Fruit fly (Drosophila melanogaster) whole organism, embryonic: ENCODE measurements around the gene CG16753.

Source experiments
- Ada2b ChIP-seq: fragments of 200-800 bp; sonication (Bioruptor generic); IDR thresholded peaks from 2 replicates; pipeline ENCODE4 v1.3.6; 2022; ENCODE audit warnings: missing biosample characterization, missing genetic modification characterization
- Bgb ChIP-seq: fragments of 200-800 bp; sonication (Bioruptor generic); IDR thresholded peaks from 2 replicates; pipeline ENCODE4 v1.3.6; 2022; ENCODE audit warnings: missing biosample characterization, missing genetic modification characterization; ENCODE audit not compliant: partially characterized antibody
- CG11504 ChIP-seq: fragments of 200-800 bp; sonication (Bioruptor generic); optimal IDR thresholded peaks from 3 replicates; lab custom pipeline; 2019; ENCODE audit warnings: missing biosample characterization, mild to moderate bottlenecking, missing genetic modification characterization, moderate library complexity
- CG11723 ChIP-seq: fragments of 200-800 bp; sonication (Bioruptor generic); optimal IDR thresholded peaks from 2 replicates; lab custom pipeline; 2017; ENCODE audit warnings: missing biosample characterization, mild to moderate bottlenecking, missing genetic modification characterization
- CG12155 ChIP-seq: fragments of 200-800 bp; sonication (Bioruptor generic); optimal IDR thresholded peaks from 3 replicates; lab custom pipeline; 2016; ENCODE audit warnings: missing biosample characterization, missing genetic modification characterization
- CG12236 ChIP-seq: fragments of 200-800 bp; sonication (Bioruptor generic); optimal IDR thresholded peaks from 2 replicates; lab custom pipeline; 2016; ENCODE audit warnings: missing biosample characterization, missing genetic modification characterization
- CG13287 ChIP-seq: fragments of 200-800 bp; sonication (Bioruptor generic); IDR thresholded peaks from 2 replicates; pipeline ENCODE4 v1.3.6; 2022; ENCODE audit warnings: missing biosample characterization, missing genetic modification characterization; ENCODE audit not compliant: partially characterized antibody
- CG14667 ChIP-seq: fragments of 200-800 bp; sonication (Bioruptor generic); IDR thresholded peaks from 2 replicates; pipeline ENCODE4 v1.3.6; 2022; ENCODE audit warnings: missing biosample characterization, missing genetic modification characterization
- CG15011 ChIP-seq: fragments of 200-800 bp; sonication (Bioruptor generic); optimal IDR thresholded peaks from 3 replicates; lab custom pipeline; 2018; ENCODE audit warnings: missing biosample characterization, mild to moderate bottlenecking, missing genetic modification characterization
- CG15514 ChIP-seq: fragments of 200-800 bp; sonication (Bioruptor generic); optimal IDR thresholded peaks from 3 replicates; lab custom pipeline; 2017; ENCODE audit warnings: missing biosample characterization, missing genetic modification characterization, mild to moderate bottlenecking, moderate library complexity, missing genetic modification reagents
- CG17186 ChIP-seq: fragments of 200-800 bp; sonication (Bioruptor generic); optimal IDR thresholded peaks from 3 replicates; lab custom pipeline; 2017; ENCODE audit warnings: missing biosample characterization, missing genetic modification reagents, missing genetic modification characterization
- CG1832 ChIP-seq: fragments of 200-800 bp; sonication (Bioruptor generic); optimal IDR thresholded peaks from 2 replicates; lab custom pipeline; 2017; ENCODE audit warnings: missing biosample characterization, mild to moderate bottlenecking, missing genetic modification characterization, inconsistent platforms
- CG31224 ChIP-seq: fragments of 200-800 bp; sonication (Bioruptor generic); IDR thresholded peaks from 2 replicates; pipeline ENCODE4 v1.3.6; 2022; ENCODE audit warnings: missing biosample characterization, missing genetic modification characterization
- CG3163 ChIP-seq: fragments of 200-800 bp; sonication (Bioruptor generic); optimal IDR thresholded peaks from 3 replicates; lab custom pipeline; 2016; ENCODE audit warnings: missing biosample characterization, missing genetic modification characterization
- CG3995 ChIP-seq: fragments of 200-800 bp; sonication (Bioruptor generic); optimal IDR thresholded peaks from 3 replicates; lab custom pipeline; 2016; ENCODE audit warnings: missing biosample characterization, missing genetic modification characterization
- CG4404 ChIP-seq: fragments of 200-800 bp; sonication (Bioruptor generic); IDR thresholded peaks from 2 replicates; pipeline ENCODE4 v1.3.6; 2022; ENCODE audit warnings: missing biosample characterization, missing genetic modification characterization
- CG4820 ChIP-seq: fragments of 200-800 bp; sonication (Bioruptor generic); optimal IDR thresholded peaks from 3 replicates; lab custom pipeline; 2016; ENCODE audit warnings: missing biosample characterization, missing genetic modification characterization
- CG6272 ChIP-seq: fragments of 200-800 bp; sonication (Bioruptor generic); IDR thresholded peaks from 2 replicates; pipeline ENCODE4 v1.3.6; 2022; ENCODE audit warnings: missing biosample characterization, missing genetic modification characterization
- CG7786 ChIP-seq: fragments of 200-800 bp; sonication (Bioruptor generic); optimal IDR thresholded peaks from 2 replicates; lab custom pipeline; 2016; ENCODE audit warnings: missing biosample characterization, missing genetic modification characterization
- Dek ChIP-seq: fragments of 200-800 bp; sonication (Bioruptor generic); optimal IDR thresholded peaks from 3 replicates; lab custom pipeline; 2019; ENCODE audit warnings: missing biosample characterization, mild to moderate bottlenecking, missing genetic modification characterization, moderate library complexity
- Fer1 ChIP-seq: fragments of 200-800 bp; sonication (Bioruptor generic); optimal IDR thresholded peaks from 2 replicates; lab custom pipeline; 2017; ENCODE audit warnings: missing biosample characterization, mild to moderate bottlenecking, missing genetic modification characterization
- Gug ChIP-seq: fragments of 200-800 bp; sonication (Bioruptor generic); IDR thresholded peaks from 4 replicates; pipeline ENCODE4 v1.3.6; 2022; ENCODE audit warnings: missing biosample characterization, missing genetic modification characterization
- HLH3B ChIP-seq: fragments of 200-800 bp; sonication (Bioruptor generic); IDR thresholded peaks from 2 replicates; pipeline ENCODE4 v1.3.6; 2022; ENCODE audit warnings: missing biosample characterization, missing genetic modification characterization
- HLHmδ ChIP-seq: fragments of 200-800 bp; sonication (Bioruptor generic); optimal IDR thresholded peaks from 2 replicates; lab custom pipeline; 2018; ENCODE audit warnings: missing biosample characterization, mild to moderate bottlenecking, missing genetic modification characterization, moderate library complexity
- Sox102F ChIP-seq: fragments of 200-800 bp; sonication (Bioruptor generic); optimal IDR thresholded peaks from 2 replicates; lab custom pipeline; 2018; ENCODE audit warnings: missing biosample characterization, mild to moderate bottlenecking, missing genetic modification characterization, moderate library complexity
- Tbp ChIP-seq: fragments of >200 bp; optimal IDR thresholded peaks from 2 replicates; lab custom pipeline; 2018; ENCODE audit warnings: missing biosample characterization, missing genetic modification characterization
- Xrp1 ChIP-seq: fragments of 200-800 bp; sonication (Bioruptor generic); IDR thresholded peaks from 2 replicates; pipeline ENCODE4 v1.3.6; 2022; ENCODE audit warnings: missing biosample characterization, missing genetic modification characterization
- abd-A ChIP-seq: fragments of 200-800 bp; sonication (Bioruptor generic); optimal IDR thresholded peaks from 3 replicates; lab custom pipeline; 2019; ENCODE audit warnings: missing biosample characterization, mild to moderate bottlenecking, missing genetic modification characterization, moderate library complexity
- croc ChIP-seq: fragments of 200-800 bp; sonication (Bioruptor generic); conservative IDR thresholded peaks from 3 replicates; pipeline ENCODE4 v1.3.6; 2022; ENCODE audit warnings: missing biosample characterization, missing genetic modification characterization
- cwo ChIP-seq: fragments of 200-800 bp; sonication (Bioruptor generic); optimal IDR thresholded peaks from 3 replicates; lab custom pipeline; 2017; ENCODE audit warnings: missing biosample characterization, missing genetic modification characterization, mild to moderate bottlenecking, moderate library complexity, missing genetic modification reagents
- dmrt11E ChIP-seq: fragments of 200-800 bp; sonication (Bioruptor generic); optimal IDR thresholded peaks from 3 replicates; lab custom pipeline; 2018; ENCODE audit warnings: missing biosample characterization, mild to moderate bottlenecking, missing genetic modification characterization, moderate library complexity
- dysf ChIP-seq: fragments of 200-800 bp; sonication (Bioruptor generic); IDR thresholded peaks from 3 replicates; pipeline ENCODE4 v1.3.6; 2022; ENCODE audit warnings: missing biosample characterization, missing genetic modification characterization
- fd64A ChIP-seq: fragments of 200-800 bp; sonication (Bioruptor generic); optimal IDR thresholded peaks from 3 replicates; lab custom pipeline; 2018; ENCODE audit warnings: missing biosample characterization, mild to moderate bottlenecking, missing genetic modification characterization
- ftz-f1 ChIP-seq: fragments of 200-800 bp; sonication (Bioruptor generic); optimal IDR thresholded peaks from 2 replicates; lab custom pipeline; 2016; ENCODE audit warnings: missing biosample characterization, missing genetic modification characterization
- grn ChIP-seq: fragments of 200-800 bp; sonication (Bioruptor generic); optimal IDR thresholded peaks from 3 replicates; lab custom pipeline; 2017; ENCODE audit warnings: missing biosample characterization, missing genetic modification characterization
- hbn ChIP-seq: fragments of 200-800 bp; sonication (Bioruptor generic); IDR thresholded peaks from 2 replicates; pipeline ENCODE4 v1.3.6; 2022; ENCODE audit warnings: missing biosample characterization, missing genetic modification characterization; ENCODE audit not compliant: partially characterized antibody
- nau ChIP-seq: fragments of 200-800 bp; sonication (Bioruptor generic); optimal IDR thresholded peaks from 3 replicates; lab custom pipeline; 2017; ENCODE audit warnings: missing biosample characterization, mild to moderate bottlenecking, missing genetic modification characterization, missing genetic modification reagents
- phol ChIP-seq: fragments of 200-800 bp; sonication (Bioruptor generic); optimal IDR thresholded peaks from 3 replicates; lab custom pipeline; 2018; ENCODE audit warnings: missing biosample characterization, mild to moderate bottlenecking, missing genetic modification characterization, moderate library complexity
- pnt ChIP-seq: fragments of 200-800 bp; sonication (Bioruptor generic); optimal IDR thresholded peaks from 3 replicates; lab custom pipeline; 2016; ENCODE audit warnings: missing biosample characterization, missing genetic modification characterization
- pros ChIP-seq: fragments of 200-800 bp; sonication (Bioruptor generic); optimal IDR thresholded peaks from 3 replicates; lab custom pipeline; 2019; ENCODE audit warnings: missing biosample characterization, mild to moderate bottlenecking, missing genetic modification characterization, moderate library complexity
- pzg ChIP-seq: fragments of 200-800 bp; sonication (Bioruptor generic); optimal IDR thresholded peaks from 3 replicates; lab custom pipeline; 2018; ENCODE audit warnings: missing biosample characterization, mild to moderate bottlenecking, missing genetic modification characterization, moderate library complexity
- ro ChIP-seq: fragments of 200-800 bp; sonication (Bioruptor generic); IDR thresholded peaks from 2 replicates; pipeline ENCODE4 v1.3.6; 2022; ENCODE audit warnings: missing biosample characterization, missing genetic modification characterization
- sens ChIP-seq: fragments of 200-800 bp; sonication (Bioruptor generic); peaks from one replicate; lab custom pipeline; 2016; ENCODE audit warnings: missing biosample characterization, missing genetic modification characterization
- shn ChIP-seq: fragments of 200-800 bp; sonication (Bioruptor generic); optimal IDR thresholded peaks from 3 replicates; lab custom pipeline; 2016; ENCODE audit warnings: missing biosample characterization, missing genetic modification characterization
- slbo ChIP-seq: fragments of 200-800 bp; sonication (Bioruptor generic); IDR thresholded peaks from 2 replicates; pipeline ENCODE4 v1.3.6; 2022; ENCODE audit warnings: missing biosample characterization, missing genetic modification characterization
- sr ChIP-seq: fragments of 200-800 bp; sonication (Bioruptor generic); IDR thresholded peaks from 3 replicates; pipeline ENCODE4 v1.3.6; 2022; ENCODE audit warnings: missing biosample characterization, missing genetic modification characterization
- tin ChIP-seq: fragments of 200-800 bp; sonication (Bioruptor generic); optimal IDR thresholded peaks from 3 replicates; lab custom pipeline; 2016; ENCODE audit warnings: missing biosample characterization, missing genetic modification characterization
- zen ChIP-seq: fragments of 200-800 bp; sonication (Bioruptor generic); optimal IDR thresholded peaks from 3 replicates; lab custom pipeline; 2018; ENCODE audit warnings: missing biosample characterization, mild to moderate bottlenecking, missing genetic modification characterization, moderate library complexity

Gene CG16753

dm6 chr3L:3080084-3080994 is 25.5 kb downstream of the CG16753 start (continued):
- no peak for TF ChIP-seq Dek (tag; lab: Kevin White, UChicago)
- TF ChIP-seq CG12155 (GFP tag; lab: Kevin White, UChicago): no peak
- no peak for TF ChIP-seq sr (GFP tag; lab: Robert Waterston, UW)
- TF ChIP-seq phol (tag; lab: Kevin White, UChicago): peak; percentile 48
- no peak for TF ChIP-seq Tbp (GFP tag; lab: Kevin White, UChicago)
- TF ChIP-seq tin: no peak
- no peak for TF ChIP-seq CG3163 (GFP tag; lab: Kevin White, UChicago)
- no peak for TF ChIP-seq CG12236 (GFP tag; lab: Kevin White, UChicago)
- TF ChIP-seq CG15514 (GFP tag; lab: Kevin White, UChicago): peak; percentile 53
- 0 out of 2 replicates have a peak, but pooled peaks have one; percentile 5 for TF ChIP-seq CG31224 (GFP tag; lab: Robert Waterston, UW)
- peak; percentile 75 for TF ChIP-seq cwo
- TF ChIP-seq CG17186: peak; percentile 20
- TF ChIP-seq CG1832 (GFP tag; lab: Kevin White, UChicago): no peak
- TF ChIP-seq abd-A (tag; lab: Kevin White, UChicago): peak; percentile 40
- TF ChIP-seq croc (GFP tag; lab: Robert Waterston, UW): no peak; the same call in 2 of the 3 replicates
- peak; percentile 33; the same call in 1 of the 2 replicates for TF ChIP-seq Ada2b (GFP tag; lab: Robert Waterston, UW)
- TF ChIP-seq CG11504 (tag; lab: Kevin White, UChicago): peak; percentile 45
- no peak for TF ChIP-seq zen (tag; lab: Kevin White, UChicago)
- peak; percentile 42; the same call in 1 of the 2 replicates for TF ChIP-seq Xrp1 (GFP tag; lab: Robert Waterston, UW)
- peak; percentile 7; the same call in 1 of the 2 replicates for TF ChIP-seq CG14667 (GFP tag; lab: Robert Waterston, UW)
- TF ChIP-seq CG4404 (GFP tag; lab: Robert Waterston, UW): no peak
- no peak for TF ChIP-seq CG3995 (GFP tag; lab: Kevin White, UChicago)
- TF ChIP-seq CG4820 (GFP tag; lab: Kevin White, UChicago): no peak
- TF ChIP-seq HLHmδ (GFP tag; lab: Kevin White, UChicago): peak; percentile 45
- TF ChIP-seq ro (GFP tag; lab: Robert Waterston, UW): no peak
- TF ChIP-seq Bgb (GFP tag; lab: Robert Waterston, UW): no peak
- TF ChIP-seq Sox102F: peak; percentile 38
- no peak for TF ChIP-seq nau
- TF ChIP-seq dysf (GFP tag; lab: Robert Waterston, UW): peak; percentile 67
- TF ChIP-seq hbn: no peak
- no peak for TF ChIP-seq pzg (GFP tag; lab: Kevin White, UChicago)
- no peak for TF ChIP-seq CG11723 (GFP tag; lab: Kevin White, UChicago)
- TF ChIP-seq CG7786 (GFP tag; lab: Kevin White, UChicago): no peak
- TF ChIP-seq ftz-f1 (GFP tag; lab: Kevin White, UChicago): peak; percentile 19
- TF ChIP-seq CG15011 (GFP tag; lab: Kevin White, UChicago): peak; percentile 4
- peak; percentile 54 for TF ChIP-seq fd64A (GFP tag; lab: Kevin White, UChicago)
- TF ChIP-seq pros (GFP tag; lab: Kevin White, UChicago): no peak
- TF ChIP-seq dmrt11E (tag; lab: Kevin White, UChicago): peak; percentile 13
- peak; percentile 41; the same call in 1 of the 2 replicates for TF ChIP-seq slbo (GFP tag; lab: Robert Waterston, UW)
- peak; percentile 91 for TF ChIP-seq grn (GFP tag; lab: Kevin White, UChicago)
- no peak for TF ChIP-seq shn (GFP tag; lab: Kevin White, UChicago)
- peak; percentile 36; the same call in 1 of the 2 replicates for TF ChIP-seq CG6272
- peak; percentile 32 for TF ChIP-seq Fer1 (GFP tag; lab: Kevin White, UChicago)
- TF ChIP-seq Gug (GFP tag; lab: Robert Waterston, UW): peak; percentile 27; the same call in 2 of the 4 replicates
- TF ChIP-seq CG13287 (GFP tag; lab: Robert Waterston, UW): 0 out of 2 replicates have a peak, but pooled peaks have one; percentile 7
- TF ChIP-seq sens: peak; percentile 90
- peak; percentile 55 for TF ChIP-seq HLH3B (GFP tag; lab: Robert Waterston, UW)
- peak; percentile 15 for TF ChIP-seq pnt
